Worm (Caenorhabditis elegans): ENCODE measurements around the gene W02D7.12.

DNA sequence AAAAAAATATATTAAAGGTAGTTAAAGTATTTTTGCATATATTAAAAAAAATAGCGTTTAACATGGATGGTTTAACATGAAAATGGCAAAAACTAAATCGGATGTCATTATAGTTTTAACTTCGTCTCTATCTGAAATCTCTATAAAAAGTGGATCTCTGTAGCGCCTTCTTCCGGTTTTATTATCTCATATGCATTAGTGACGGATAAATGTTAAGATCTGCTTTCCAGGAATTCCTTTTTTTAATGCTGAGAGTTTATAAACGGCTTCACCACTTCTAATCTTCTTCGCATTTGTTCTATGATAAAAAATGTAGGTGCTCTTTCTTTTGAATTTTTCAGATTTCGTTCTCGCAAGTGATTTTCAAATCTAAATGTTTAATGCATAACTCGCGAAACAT, 31.1 kb downstream of the W02D7.12 start:
- TF ChIP-seq nhr-237 (tag; optimal IDR thresholded peaks at IDR 0.05) (no peak), zag-1 (tag; optimal IDR thresholded peaks at IDR 0.05) (no peak), mml-1 (tag; optimal IDR thresholded peaks at IDR 0.05) (no peak), skn-1 (tag; optimal IDR thresholded peaks at IDR 0.05) (no peak), nhr-11 (tag; optimal IDR thresholded peaks at IDR 0.05) (no peak), ztf-11 (tag; optimal IDR thresholded peaks at IDR 0.05) (no peak), ceh-82 (tag; optimal IDR thresholded peaks at IDR 0.05) (no peak), mdl-1 (tag; optimal IDR thresholded peaks at IDR 0.05) (no peak), nhr-25 (tag; optimal IDR thresholded peaks at IDR 0.05) (no peak), unc-39 (tag; optimal IDR thresholded peaks at IDR 0.05) (no peak), elt-1 (tag; optimal IDR thresholded peaks at IDR 0.05) (no peak), fkh-2 (tag; optimal IDR thresholded peaks at IDR 0.05) (no peak), lin-15B (tag; optimal IDR thresholded peaks at IDR 0.05) (no peak), fos-1 (tag; optimal IDR thresholded peaks at IDR 0.05) (no peak)

All from whole organism, L3 larva.